Worm (Caenorhabditis elegans) whole organism, L4 larva: ENCODE results near the gene srz-12.

Experiments used
- F10B5.3 ChIP-seq: sonication (generic microtip); optimal IDR thresholded peaks from 2 replicates; lab custom pipeline; 2016; ENCODE audit warnings: mild to moderate bottlenecking, missing genetic modification characterization, missing compliant biosample characterization
- F37D6.2 ChIP-seq: sonication (generic microtip); optimal IDR thresholded peaks from 2 replicates; lab custom pipeline; 2016; ENCODE audit warnings: mild to moderate bottlenecking, missing genetic modification characterization, missing compliant biosample characterization
- F49E8.2 ChIP-seq: sonication (generic microtip); optimal IDR thresholded peaks from 2 replicates; lab custom pipeline; 2016; ENCODE audit warnings: missing compliant biosample characterization, mild to moderate bottlenecking, missing genetic modification characterization, borderline replicate concordance
- T20F7.1 ChIP-seq: fragments of 200-800 bp; sonication (Bioruptor generic); optimal IDR thresholded peaks from 2 replicates; lab custom pipeline; 2018; ENCODE audit warnings: mild to moderate bottlenecking, missing genetic modification characterization, missing compliant biosample characterization
- T26A8.4 ChIP-seq: fragments of 200-800 bp; sonication (Bioruptor generic); IDR thresholded peaks from 2 replicates; pipeline ENCODE4 v1.3.6; 2022; ENCODE audit warnings: missing genetic modification characterization, missing compliant biosample characterization
- ZK337.2 ChIP-seq: fragments of 200-800 bp; sonication (Bioruptor generic); IDR thresholded peaks from 2 replicates; pipeline ENCODE4 v1.3.6; 2022; ENCODE audit warnings: missing genetic modification reagents, missing genetic modification characterization, missing compliant biosample characterization
- ZK546.5 ChIP-seq, 2 experiments: sonication (generic microtip); optimal IDR thresholded peaks; 2 replicates each; lab custom pipeline; 2017; ENCODE audit warnings: missing biosample characterization in 2 of 2, missing genetic modification characterization in 2 of 2
- aha-1 ChIP-seq: fragments of 150-350 bp; peaks from one replicate; lab custom pipeline; 2014; ENCODE audit warnings: missing biosample characterization, missing genetic modification characterization
- aly-2 ChIP-seq: sonication (generic microtip); optimal IDR thresholded peaks from 2 replicates; lab custom pipeline; 2018; ENCODE audit warnings: missing biosample characterization, missing genetic modification characterization
- arid-1 ChIP-seq: fragments of 200-800 bp; sonication (Bioruptor generic); conservative IDR thresholded peaks from 2 replicates; pipeline ENCODE4 v1.3.6; 2022; ENCODE audit warnings: missing genetic modification reagents, missing genetic modification characterization, missing compliant biosample characterization
- attf-4 ChIP-seq: sonication (generic microtip); optimal IDR thresholded peaks from 3 replicates; lab custom pipeline; 2017; ENCODE audit warnings: missing biosample characterization, missing genetic modification characterization
- ces-1 ChIP-seq: fragments of 150-350 bp; sonication (generic microtip); optimal IDR thresholded peaks from 4 replicates; lab custom pipeline; 2014; ENCODE audit warnings: missing biosample characterization, missing genetic modification reagents, missing genetic modification characterization
- ctbp-1 ChIP-seq: fragments of 200-800 bp; sonication (Bioruptor generic); IDR thresholded peaks from 2 replicates; pipeline ENCODE4 v1.3.6; 2022; ENCODE audit warnings: missing genetic modification reagents, missing genetic modification characterization, missing compliant biosample characterization
- daf-12 ChIP-seq: fragments of 150-350 bp; optimal IDR thresholded peaks from 2 replicates; lab custom pipeline; 2014; ENCODE audit warnings: missing biosample characterization, missing genetic modification reagents, missing genetic modification characterization
- dmd-6 ChIP-seq: fragments of 200-800 bp; sonication (Bioruptor generic); IDR thresholded peaks from 2 replicates; pipeline ENCODE4 v1.3.6; 2022; ENCODE audit warnings: missing genetic modification reagents, missing genetic modification characterization, missing compliant biosample characterization
- dmd-9 ChIP-seq: fragments of 200-800 bp; sonication (Bioruptor generic); IDR thresholded peaks from 2 replicates; pipeline ENCODE4 v1.3.6; 2022; ENCODE audit warnings: missing genetic modification reagents, missing genetic modification characterization, missing compliant biosample characterization
- egl-43 ChIP-seq: fragments of 200-800 bp; sonication (Bioruptor generic); IDR thresholded peaks from 2 replicates; pipeline ENCODE4 v1.3.6; 2022; ENCODE audit warnings: missing genetic modification reagents, missing genetic modification characterization, missing compliant biosample characterization
- fkh-10 ChIP-seq: fragments of 150-350 bp; optimal IDR thresholded peaks from 2 replicates; lab custom pipeline; 2014; ENCODE audit warnings: missing biosample characterization, missing genetic modification reagents, missing genetic modification characterization
- gei-8 ChIP-seq: fragments of 200-800 bp; sonication (Bioruptor generic); optimal IDR thresholded peaks from 2 replicates; lab custom pipeline; 2018; ENCODE audit warnings: mild to moderate bottlenecking, missing genetic modification characterization, missing compliant biosample characterization
- hif-1 ChIP-seq, 2 experiments: sonication (generic microtip); optimal IDR thresholded peaks; 2 replicates each; lab custom pipeline; 2016 to 2017; ENCODE audit warnings: missing compliant biosample characterization in 2 of 2, missing genetic modification characterization in 2 of 2, missing genetic modification reagents in 2 of 2, missing genotype in 2 of 2, mild to moderate bottlenecking in 1 of 2
- hlh-11 ChIP-seq: fragments of 200-800 bp; sonication (Bioruptor generic); optimal IDR thresholded peaks from 2 replicates; lab custom pipeline; 2018; ENCODE audit warnings: mild to moderate bottlenecking, missing genetic modification characterization, missing compliant biosample characterization
- hlh-30 ChIP-seq: sonication (generic microtip); optimal IDR thresholded peaks from 2 replicates; lab custom pipeline; 2017; ENCODE audit warnings: antibody characterized with exemption, mild to moderate bottlenecking, missing genetic modification characterization, missing compliant biosample characterization; ENCODE audit not compliant: insufficient read depth
- lin-38 ChIP-seq: fragments of 200-800 bp; sonication (Bioruptor generic); IDR thresholded peaks from 2 replicates; pipeline ENCODE4 v1.3.6; 2022; ENCODE audit warnings: missing genetic modification reagents, missing genetic modification characterization, missing compliant biosample characterization
- mdt-29 ChIP-seq: fragments of 200-800 bp; sonication (Bioruptor generic); IDR thresholded peaks from 2 replicates; pipeline ENCODE4 v1.3.6; 2022; ENCODE audit warnings: missing genetic modification reagents, missing genetic modification characterization, missing compliant biosample characterization
- mep-1 ChIP-seq: fragments of 150-350 bp; sonication (generic microtip); optimal IDR thresholded peaks from 3 replicates; lab custom pipeline; 2014; ENCODE audit warnings: missing biosample characterization, missing genetic modification characterization
- mxl-2 ChIP-seq: fragments of 200-800 bp; sonication (Bioruptor generic); conservative IDR thresholded peaks from 2 replicates; pipeline ENCODE4 v1.3.6; 2022; ENCODE audit warnings: missing genetic modification reagents, missing genetic modification characterization, missing compliant biosample characterization
- nhr-102 ChIP-seq: sonication (generic microtip); optimal IDR thresholded peaks from 2 replicates; lab custom pipeline; 2016; ENCODE audit warnings: mild to moderate bottlenecking, missing genetic modification characterization, moderate library complexity, missing compliant biosample characterization
- nhr-42 ChIP-seq: fragments of 200-800 bp; sonication (Bioruptor generic); IDR thresholded peaks from 2 replicates; pipeline ENCODE4 v1.3.6; 2022; ENCODE audit warnings: missing genetic modification characterization, missing compliant biosample characterization
- nhr-77 ChIP-seq: fragments of 150-350 bp; optimal IDR thresholded peaks from 2 replicates; lab custom pipeline; 2014; ENCODE audit warnings: missing biosample characterization, missing genetic modification characterization
- php-3 ChIP-seq: fragments of 200-800 bp; sonication (Bioruptor generic); IDR thresholded peaks from 2 replicates; pipeline ENCODE4 v1.3.6; 2022; ENCODE audit warnings: missing genetic modification reagents, missing genetic modification characterization, missing compliant biosample characterization
- pqm-1 ChIP-seq: sonication (generic microtip); optimal IDR thresholded peaks from 2 replicates; lab custom pipeline; 2017; ENCODE audit warnings: missing biosample characterization, missing genetic modification characterization
- sdz-12 ChIP-seq: fragments of 200-800 bp; sonication (Bioruptor generic); optimal IDR thresholded peaks from 2 replicates; lab custom pipeline; 2018; ENCODE audit warnings: mild to moderate bottlenecking, missing genetic modification characterization, missing compliant biosample characterization
- skn-1 ChIP-seq: fragments of 150-350 bp; optimal IDR thresholded peaks from 2 replicates; lab custom pipeline; 2014; ENCODE audit warnings: missing biosample characterization, missing genetic modification characterization
- tag-97 ChIP-seq: fragments of 200-800 bp; sonication (Bioruptor generic); IDR thresholded peaks from 2 replicates; pipeline ENCODE4 v1.3.6; 2022; ENCODE audit warnings: missing genetic modification characterization, missing compliant biosample characterization
- tra-1 ChIP-seq: fragments of 200-800 bp; sonication (Bioruptor generic); IDR thresholded peaks from 2 replicates; pipeline ENCODE4 v1.3.6; 2022; ENCODE audit warnings: missing genetic modification reagents, missing genetic modification characterization, missing compliant biosample characterization
- unc-39 ChIP-seq: sonication (generic microtip); optimal IDR thresholded peaks from 2 replicates; lab custom pipeline; 2017; ENCODE audit warnings: missing biosample characterization, missing genetic modification characterization
- vab-7 ChIP-seq: fragments of 200-800 bp; sonication (Bioruptor generic); IDR thresholded peaks from 2 replicates; pipeline ENCODE4 v1.3.6; 2022; ENCODE audit warnings: missing genetic modification reagents, missing genetic modification characterization, missing compliant biosample characterization

srz-12 gene

ce11 chrV:15873762-15874161 is 11.3 kb upstream of the srz-12 start (continued):
- TF ChIP-seq T26A8.4 (peak; percentile 94), mdt-29 (GFP tag; lab: Robert Waterston, UW) (peak; percentile 88), T20F7.1 (GFP tag; lab: Kevin White, UChicago) (peak; percentile 77), F10B5.3 (tag; lab: Kevin White, UChicago) (peak; percentile 79), lin-38 (peak; percentile 90), tra-1 (peak; percentile 96), hif-1 (tag; optimal IDR thresholded peaks at IDR 0.05; lab: Kevin White, UChicago) (peak; percentile 64 to 80)

DNA sequence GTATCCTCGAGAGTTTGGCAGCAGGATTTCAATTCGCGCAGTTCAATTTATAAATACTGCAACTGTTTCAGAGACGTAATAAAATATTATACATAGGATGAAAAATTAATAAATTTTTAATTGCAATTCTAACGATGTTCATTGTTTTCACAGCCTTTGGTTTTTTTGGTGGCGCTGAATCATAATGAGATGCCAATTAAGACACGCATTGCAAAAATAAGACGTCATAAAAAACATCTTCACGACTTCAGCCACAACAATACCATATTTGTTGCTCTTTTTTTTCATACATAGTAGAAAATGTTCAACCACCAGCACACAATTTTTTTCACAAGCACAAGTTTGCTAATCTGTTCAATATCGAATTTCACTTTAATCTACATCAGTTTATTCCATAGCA is 9.8 kb upstream of the srz-12 start, which contains the start of gene str-56:
str-56 (plus strand) TSS at position 301 of the 400 bp plus-strand sequence.
- TF ChIP-seq T26A8.4 (no peak), ctbp-1 (GFP tag; lab: Robert Waterston, UW) (no peak), hlh-11 (tag; lab: Kevin White, UChicago) (no peak), pqm-1 (tag; lab: Kevin White, UChicago) (no peak), tra-1 (no peak), vab-7 (no peak), nhr-77 (tag; lab: Kevin White, UChicago) (no peak), ZK546.5 (tag; optimal IDR thresholded peaks at IDR 0.05; lab: Kevin White, UChicago) (no peak), egl-43 (GFP tag; lab: Robert Waterston, UW) (no peak), tag-97 (GFP tag; lab: Robert Waterston, UW) (no peak), dmd-6 (GFP tag; lab: Robert Waterston, UW) (no peak), ces-1 (GFP tag; lab: Kevin White, UChicago) (no peak), unc-39 (tag; lab: Kevin White, UChicago) (no peak), nhr-102 (no peak), hlh-30 (tag; lab: Kevin White, UChicago) (no peak), skn-1 (tag; lab: Kevin White, UChicago) (no peak), aly-2 (tag; lab: Kevin White, UChicago) (no peak), arid-1 (GFP tag; lab: Robert Waterston, UW) (no peak), nhr-42 (GFP tag; lab: Robert Waterston, UW) (no peak)

DNA sequence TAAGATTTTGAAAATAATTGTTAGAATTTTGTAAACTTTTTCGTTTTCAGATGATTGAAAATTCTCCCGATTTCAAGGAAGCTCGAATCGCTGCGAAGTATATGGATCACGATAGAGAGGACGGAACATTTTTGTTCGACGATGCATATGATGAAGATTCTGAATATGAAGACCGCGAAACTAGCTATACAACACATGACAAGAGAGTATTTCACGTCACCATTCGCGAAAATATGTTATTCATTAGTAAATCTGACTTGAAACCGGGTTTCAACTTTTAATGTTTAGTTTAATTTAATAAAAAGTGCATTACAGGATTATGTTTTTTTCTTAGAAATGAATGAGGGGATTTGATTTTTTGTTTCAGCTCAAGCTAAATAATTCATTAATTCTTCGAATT is 7.9 kb upstream of the srz-12 start, which contains the start of gene str-57:
str-57 (plus strand) TSS at position 301 of the 400 bp plus-strand sequence.
- TF ChIP-seq aha-1 (tag; lab: Kevin White, UChicago), result peak; percentile 18
- TF ChIP-seq attf-4 (tag; lab: Kevin White, UChicago), result no peak

ce11 chrV:15867373-15867772 is 4.9 kb upstream of the srz-12 start, which contains the start of gene fbxa-197:
TSS of gene fbxa-197 (plus strand) at chrV:15867673.
- TF ChIP-seq mxl-2 (GFP tag; lab: Robert Waterston, UW) (no peak), arid-1 (GFP tag; lab: Robert Waterston, UW) (no peak), lin-38 (no peak), F37D6.2 (tag; lab: Kevin White, UChicago) (no peak), skn-1 (tag; lab: Kevin White, UChicago) (no peak), php-3 (GFP tag; lab: Robert Waterston, UW) (no peak), ces-1 (GFP tag; lab: Kevin White, UChicago) (no peak), T20F7.1 (GFP tag; lab: Kevin White, UChicago) (no peak), daf-12 (tag; lab: Kevin White, UChicago) (no peak), mep-1 (no peak), nhr-77 (tag; lab: Kevin White, UChicago) (no peak), dmd-9 (no peak), gei-8 (GFP tag; lab: Kevin White, UChicago) (no peak), ZK337.2 (no peak), F49E8.2 (no peak), sdz-12 (GFP tag; lab: Kevin White, UChicago) (no peak), tag-97 (GFP tag; lab: Robert Waterston, UW) (no peak), fkh-10 (GFP tag; lab: Kevin White, UChicago) (no peak), hlh-11 (tag; lab: Kevin White, UChicago) (no peak)
- TF ChIP-seq, all 104 proteins: peak for 0
